Worm (Caenorhabditis elegans) whole organism, mixed stage, embryonic: Measurements from ENCODE around the gene F48G7.12.

Experiments used
- M03D4.4 ChIP-seq: sonication (generic microtip); optimal IDR thresholded peaks from 2 replicates; lab custom pipeline; 2017; ENCODE audit warnings: mild to moderate bottlenecking, missing genetic modification characterization, missing compliant biosample characterization
- bed-3 ChIP-seq: fragments of 200-800 bp; sonication (Bioruptor generic); optimal IDR thresholded peaks from 3 replicates; lab custom pipeline; 2018; ENCODE audit warnings: mild to moderate bottlenecking, missing genetic modification characterization, moderate library complexity, missing compliant biosample characterization
- blmp-1 ChIP-seq: fragments of 150-350 bp; optimal IDR thresholded peaks from 2 replicates; lab custom pipeline; 2014; ENCODE audit warnings: missing biosample characterization, missing genetic modification characterization
- ceh-39 ChIP-seq: fragments of 150-350 bp; optimal IDR thresholded peaks from 2 replicates; lab custom pipeline; 2014; ENCODE audit warnings: missing biosample characterization, missing genetic modification characterization
- ceh-43 ChIP-seq: fragments of 200-800 bp; sonication (Bioruptor generic); optimal IDR thresholded peaks from 2 replicates; lab custom pipeline; 2018; ENCODE audit warnings: mild to moderate bottlenecking, missing genetic modification characterization, moderate library complexity, missing compliant biosample characterization
- ceh-83 ChIP-seq: fragments of 200-800 bp; sonication (Bioruptor generic); optimal IDR thresholded peaks from 2 replicates; lab custom pipeline; 2018; ENCODE audit warnings: mild to moderate bottlenecking, missing genetic modification characterization, missing compliant biosample characterization
- ces-1 ChIP-seq: fragments of 150-350 bp; optimal IDR thresholded peaks from 2 replicates; lab custom pipeline; 2014; ENCODE audit warnings: missing biosample characterization, missing genetic modification reagents, missing genetic modification characterization
- cnd-1 ChIP-seq: fragments of 200-800 bp; sonication (Bioruptor generic); optimal IDR thresholded peaks from 2 replicates; lab custom pipeline; 2018; ENCODE audit warnings: mild to moderate bottlenecking, missing genetic modification characterization, missing compliant biosample characterization
- drap-1 ChIP-seq: fragments of 200-800 bp; sonication (Bioruptor generic); optimal IDR thresholded peaks from 3 replicates; lab custom pipeline; 2018; ENCODE audit warnings: mild to moderate bottlenecking, missing genetic modification characterization, missing compliant biosample characterization
- elt-1 ChIP-seq: sonication (generic microtip); optimal IDR thresholded peaks from 2 replicates; lab custom pipeline; 2017; ENCODE audit warnings: missing genetic modification characterization, mild to moderate bottlenecking, missing compliant biosample characterization, antibody characterized with exemption, moderate library complexity, borderline replicate concordance; ENCODE audit not compliant: insufficient read depth
- flh-1 ChIP-seq: fragments of 200-800 bp; sonication (Bioruptor generic); optimal IDR thresholded peaks from 2 replicates; lab custom pipeline; 2018; ENCODE audit warnings: mild to moderate bottlenecking, missing genetic modification characterization, moderate library complexity, missing compliant biosample characterization
- hlh-1 ChIP-seq: fragments of 150-350 bp; optimal IDR thresholded peaks from 2 replicates; lab custom pipeline; 2014; ENCODE audit warnings: missing biosample characterization, missing genetic modification reagents, missing genetic modification characterization
- lin-13 ChIP-seq: fragments of 150-350 bp; optimal IDR thresholded peaks from 2 replicates; lab custom pipeline; 2014; ENCODE audit warnings: missing biosample characterization, missing genetic modification characterization
- lin-32 ChIP-seq: fragments of 200-800 bp; sonication (Bioruptor generic); optimal IDR thresholded peaks from 2 replicates; lab custom pipeline; 2018; ENCODE audit warnings: mild to moderate bottlenecking, missing genetic modification characterization, missing compliant biosample characterization
- lsy-2 ChIP-seq: fragments of 150-350 bp; optimal IDR thresholded peaks from 2 replicates; lab custom pipeline; 2014; ENCODE audit warnings: missing biosample characterization, missing genetic modification characterization
- mab-5 ChIP-seq: fragments of 150-350 bp; optimal IDR thresholded peaks from 2 replicates; lab custom pipeline; 2014; ENCODE audit warnings: missing biosample characterization, missing genetic modification characterization
- mls-2 ChIP-seq: sonication (generic microtip); optimal IDR thresholded peaks from 2 replicates; lab custom pipeline; 2016; ENCODE audit warnings: mild to moderate bottlenecking, missing genetic modification characterization, moderate library complexity, missing compliant biosample characterization
- nhr-12 ChIP-seq: fragments of 150-350 bp; optimal IDR thresholded peaks from 2 replicates; lab custom pipeline; 2014; ENCODE audit warnings: missing biosample characterization, missing genetic modification characterization
- nhr-2 ChIP-seq: fragments of 150-350 bp; optimal IDR thresholded peaks from 2 replicates; lab custom pipeline; 2014; ENCODE audit warnings: missing biosample characterization, missing genetic modification characterization
- nhr-237 ChIP-seq: fragments of 150-350 bp; optimal IDR thresholded peaks from 2 replicates; lab custom pipeline; 2014; ENCODE audit warnings: missing biosample characterization, missing genetic modification characterization
- nhr-28 ChIP-seq: fragments of 150-350 bp; optimal IDR thresholded peaks from 2 replicates; lab custom pipeline; 2014; ENCODE audit warnings: missing biosample characterization, missing genetic modification characterization
- nhr-76 ChIP-seq: sonication (generic microtip); optimal IDR thresholded peaks from 2 replicates; lab custom pipeline; 2017; ENCODE audit warnings: missing biosample characterization, missing genetic modification characterization
- pha-4 ChIP-seq: fragments of 150-350 bp; optimal IDR thresholded peaks from 2 replicates; lab custom pipeline; 2018; ENCODE audit warnings: missing biosample characterization, missing genetic modification reagents, missing genetic modification characterization
- sem-2 ChIP-seq: fragments of 200-800 bp; sonication (Bioruptor generic); optimal IDR thresholded peaks from 2 replicates; lab custom pipeline; 2018; ENCODE audit warnings: mild to moderate bottlenecking, missing genetic modification characterization, missing compliant biosample characterization
- snpc-4 ChIP-seq: fragments of 150-350 bp; optimal IDR thresholded peaks from 2 replicates; lab custom pipeline; 2014; ENCODE audit warnings: missing biosample characterization, missing genetic modification characterization
- unc-120 ChIP-seq: sonication (generic microtip); optimal IDR thresholded peaks from 2 replicates; lab custom pipeline; 2017; ENCODE audit warnings: missing genetic modification characterization, missing compliant biosample characterization; ENCODE audit not compliant: poor library complexity, severe bottlenecking
- unc-39 ChIP-seq: fragments of 150-350 bp; optimal IDR thresholded peaks from 2 replicates; lab custom pipeline; 2014; ENCODE audit warnings: missing biosample characterization, missing genetic modification characterization
- unc-62 ChIP-seq: fragments of 150-350 bp; optimal IDR thresholded peaks from 2 replicates; lab custom pipeline; 2014; ENCODE audit warnings: missing biosample characterization, missing genetic modification reagents, missing genetic modification characterization
- zip-8 ChIP-seq: fragments of 150-350 bp; optimal IDR thresholded peaks from 2 replicates; lab custom pipeline; 2014; ENCODE audit warnings: missing biosample characterization, missing genetic modification characterization
- ztf-11 ChIP-seq: fragments of 150-350 bp; optimal IDR thresholded peaks from 2 replicates; lab custom pipeline; 2014; ENCODE audit warnings: missing biosample characterization, missing genetic modification characterization

F48G7.12 gene

ce11 chrV:646129-646528, at the start of gene F48G7.12:
Gene F48G7.12 (minus strand): TSS chrV:646229.
- TF ChIP-seq mab-5 (tag; lab: Kevin White, UChicago) (no peak), drap-1 (GFP tag; lab: Kevin White, UChicago) (no peak), nhr-237 (tag; lab: Kevin White, UChicago) (no peak), ceh-39 (tag; lab: Kevin White, UChicago) (no peak), bed-3 (GFP tag; lab: Kevin White, UChicago) (no peak)

- TF ChIP-seq blmp-1 (tag; lab: Kevin White, UChicago) (no peak), ceh-39 (tag; lab: Kevin White, UChicago) (no peak), snpc-4 (tag; lab: Kevin White, UChicago) (no peak), elt-1 (tag; lab: Kevin White, UChicago) (no peak), ceh-83 (no peak), pha-4 (tag; lab: Kevin White, UChicago) (no peak), flh-1 (no peak), unc-120 (no peak), ztf-11 (tag; lab: Kevin White, UChicago) (no peak), mab-5 (tag; lab: Kevin White, UChicago) (no peak), unc-62 (GFP tag; lab: Kevin White, UChicago) (no peak), ceh-43 (GFP tag; lab: Kevin White, UChicago) (no peak)
Measured at ce11 chrV:694625-695024, 48.6 kb upstream of the F48G7.12 start, which contains the start of gene srj-53. Gene srj-53 (minus strand): TSS chrV:694725.

ce11 chrV:692720-693422, 46.8 kb upstream of the F48G7.12 start, which contains the start of gene srx-4:
Gene srx-4 (minus strand): TSS chrV:692770.
- TF ChIP-seq nhr-2 (tag; lab: Kevin White, UChicago) (no peak), cnd-1 (tag; lab: Kevin White, UChicago) (no peak), unc-62 (GFP tag; lab: Kevin White, UChicago) (no peak), pha-4 (tag; lab: Kevin White, UChicago) (no peak), unc-120 (no peak), hlh-1 (tag; lab: Kevin White, UChicago) (no peak), nhr-28 (no peak), M03D4.4 (no peak), snpc-4 (tag; lab: Kevin White, UChicago) (no peak), zip-8 (tag; lab: Kevin White, UChicago) (no peak), mab-5 (tag; lab: Kevin White, UChicago) (no peak), nhr-76 (tag; lab: Kevin White, UChicago) (no peak), bed-3 (GFP tag; lab: Kevin White, UChicago) (no peak), nhr-237 (tag; lab: Kevin White, UChicago) (no peak), mls-2 (tag; lab: Kevin White, UChicago) (no peak), blmp-1 (tag; lab: Kevin White, UChicago) (no peak), lin-32 (GFP tag; lab: Kevin White, UChicago) (no peak)
- TF ChIP-seq, all 35 proteins: peak for 0

- no peak for TF ChIP-seq nhr-12
- no peak for TF ChIP-seq nhr-2 (tag; lab: Kevin White, UChicago)
- no peak for TF ChIP-seq sem-2
- no peak for TF ChIP-seq nhr-237 (tag; lab: Kevin White, UChicago)
- TF ChIP-seq elt-1 (tag; lab: Kevin White, UChicago) = no peak
- TF ChIP-seq unc-62 (GFP tag; lab: Kevin White, UChicago) = no peak
- TF ChIP-seq unc-39 (tag; lab: Kevin White, UChicago) = no peak
- no peak for TF ChIP-seq zip-8 (tag; lab: Kevin White, UChicago)
- TF ChIP-seq mls-2 (tag; lab: Kevin White, UChicago) = no peak
- no peak for TF ChIP-seq lsy-2 (tag; lab: Kevin White, UChicago)
- no peak for TF ChIP-seq ces-1 (GFP tag; lab: Kevin White, UChicago)
- TF ChIP-seq lin-13 (tag; lab: Kevin White, UChicago) = no peak
- no peak for TF ChIP-seq bed-3 (GFP tag; lab: Kevin White, UChicago)
- no peak for TF ChIP-seq blmp-1 (tag; lab: Kevin White, UChicago)
- TF ChIP-seq nhr-76 (tag; lab: Kevin White, UChicago) = no peak
- no peak for TF ChIP-seq snpc-4 (tag; lab: Kevin White, UChicago)
- no peak for TF ChIP-seq cnd-1 (tag; lab: Kevin White, UChicago)
- TF ChIP-seq drap-1 (GFP tag; lab: Kevin White, UChicago) = no peak
- no peak for TF ChIP-seq unc-120
Measured at ce11 chrV:689538-689937, 43.5 kb upstream of the F48G7.12 start.
